Worm (Caenorhabditis elegans) whole organism, late embryonic: ENCODE results near the gene cpsf-4.

Experiments
- F13H6.1 ChIP-seq: sonication (generic microtip); optimal IDR thresholded peaks from 2 replicates; lab custom pipeline; 2016; ENCODE audit warnings: missing genetic modification characterization, missing compliant biosample characterization
- T23F11.4 ChIP-seq: fragments of 200-800 bp; sonication (Bioruptor generic); optimal IDR thresholded peaks from 2 replicates; lab custom pipeline; 2018; ENCODE audit warnings: mild to moderate bottlenecking, missing genetic modification characterization, missing compliant biosample characterization
- ahr-1 ChIP-seq: sonication (generic microtip); optimal IDR thresholded peaks from 2 replicates; lab custom pipeline; 2016; ENCODE audit warnings: missing genetic modification characterization, missing compliant biosample characterization
- ama-1 ChIP-seq: fragments of 150-350 bp; optimal IDR thresholded peaks from 2 replicates; lab custom pipeline; 2014
- ceh-18 ChIP-seq: sonication (generic microtip); optimal IDR thresholded peaks from 2 replicates; lab custom pipeline; 2016; ENCODE audit warnings: missing genetic modification characterization, missing compliant biosample characterization
- ceh-19 ChIP-seq: fragments of 200-800 bp; sonication (Bioruptor generic); optimal IDR thresholded peaks from 2 replicates; lab custom pipeline; 2018; ENCODE audit warnings: mild to moderate bottlenecking, missing genetic modification characterization, missing compliant biosample characterization
- ceh-24 ChIP-seq: sonication (generic microtip); optimal IDR thresholded peaks from 2 replicates; lab custom pipeline; 2016; ENCODE audit warnings: mild to moderate bottlenecking, missing genetic modification characterization, missing compliant biosample characterization
- ceh-30 ChIP-seq: fragments of 150-350 bp; optimal IDR thresholded peaks from 2 replicates; lab custom pipeline; 2014; ENCODE audit warnings: missing biosample characterization, missing genetic modification characterization
- ceh-31 ChIP-seq: sonication (generic microtip); optimal IDR thresholded peaks from 2 replicates; lab custom pipeline; 2016; ENCODE audit warnings: missing genetic modification characterization, missing compliant biosample characterization
- ceh-45 ChIP-seq: fragments of 200-800 bp; sonication (Bioruptor generic); IDR thresholded peaks from 2 replicates; pipeline ENCODE4 v1.3.6; 2022; ENCODE audit warnings: missing genetic modification reagents, missing genetic modification characterization, missing compliant biosample characterization
- ceh-48 ChIP-seq: sonication (generic microtip); optimal IDR thresholded peaks from 2 replicates; lab custom pipeline; 2016; ENCODE audit warnings: missing genetic modification characterization, inconsistent platforms, missing compliant biosample characterization
- ceh-6 ChIP-seq: fragments of 200-800 bp; sonication (Bioruptor generic); optimal IDR thresholded peaks from 2 replicates; lab custom pipeline; 2018; ENCODE audit warnings: mild to moderate bottlenecking, missing genetic modification characterization, missing compliant biosample characterization
- ceh-9 ChIP-seq: sonication (generic microtip); optimal IDR thresholded peaks from 2 replicates; lab custom pipeline; 2016; ENCODE audit warnings: mild to moderate bottlenecking, missing genetic modification characterization, inconsistent platforms, missing compliant biosample characterization
- che-1 ChIP-seq: sonication (generic microtip); optimal IDR thresholded peaks from 2 replicates; lab custom pipeline; 2016; ENCODE audit warnings: mild to moderate bottlenecking, missing genetic modification characterization, missing compliant biosample characterization
- dmd-4 ChIP-seq: sonication (generic microtip); optimal IDR thresholded peaks from 2 replicates; lab custom pipeline; 2016; ENCODE audit warnings: borderline replicate concordance, missing genetic modification characterization, missing compliant biosample characterization
- elt-2 ChIP-seq: sonication (generic microtip); optimal IDR thresholded peaks from 2 replicates; lab custom pipeline; 2016; ENCODE audit warnings: missing genetic modification reagents, missing genetic modification characterization, missing compliant biosample characterization
- elt-4 ChIP-seq: sonication (generic microtip); optimal IDR thresholded peaks from 2 replicates; lab custom pipeline; 2016; ENCODE audit warnings: missing genetic modification characterization, missing compliant biosample characterization
- ets-4 ChIP-seq: sonication (generic microtip); optimal IDR thresholded peaks from 2 replicates; lab custom pipeline; 2016; ENCODE audit warnings: missing genetic modification characterization, missing compliant biosample characterization
- fkh-10 ChIP-seq: fragments of 150-350 bp; optimal IDR thresholded peaks from 2 replicates; lab custom pipeline; 2014; ENCODE audit warnings: missing biosample characterization, missing genetic modification reagents, missing genetic modification characterization
- fkh-6 ChIP-seq: sonication (generic microtip); optimal IDR thresholded peaks from 2 replicates; lab custom pipeline; 2016; ENCODE audit warnings: missing genetic modification characterization, missing compliant biosample characterization
- hlh-13 ChIP-seq: fragments of 200-800 bp; sonication (Bioruptor generic); optimal IDR thresholded peaks from 2 replicates; lab custom pipeline; 2018; ENCODE audit warnings: mild to moderate bottlenecking, missing genetic modification characterization, missing compliant biosample characterization
- hlh-15 ChIP-seq: sonication (generic microtip); optimal IDR thresholded peaks from 2 replicates; lab custom pipeline; 2016; ENCODE audit warnings: missing genetic modification characterization, missing compliant biosample characterization
- hlh-30 ChIP-seq: sonication (generic microtip); optimal IDR thresholded peaks from 2 replicates; lab custom pipeline; 2017; ENCODE audit warnings: antibody characterized with exemption, missing genetic modification characterization, missing compliant biosample characterization; ENCODE audit not compliant: insufficient read depth
- hlh-6 ChIP-seq: sonication (generic microtip); optimal IDR thresholded peaks from 2 replicates; lab custom pipeline; 2016; ENCODE audit warnings: missing genotype, missing genetic modification characterization, missing compliant biosample characterization
- hlh-8 ChIP-seq: sonication (generic microtip); optimal IDR thresholded peaks from 2 replicates; lab custom pipeline; 2016; ENCODE audit warnings: missing genotype, missing genetic modification characterization, missing compliant biosample characterization
- lin-11 ChIP-seq: fragments of 200-800 bp; sonication (Bioruptor generic); optimal IDR thresholded peaks from 2 replicates; lab custom pipeline; 2018; ENCODE audit warnings: mild to moderate bottlenecking, missing genetic modification characterization, missing compliant biosample characterization
- madf-2 ChIP-seq: sonication (generic microtip); optimal IDR thresholded peaks from 2 replicates; lab custom pipeline; 2017; ENCODE audit warnings: missing genetic modification characterization, missing compliant biosample characterization
- mec-3 ChIP-seq: sonication (generic microtip); optimal IDR thresholded peaks from 2 replicates; lab custom pipeline; 2016; ENCODE audit warnings: borderline replicate concordance, missing genetic modification characterization, missing compliant biosample characterization
- nfya-1 ChIP-seq: sonication (generic microtip); optimal IDR thresholded peaks from 2 replicates; lab custom pipeline; 2017; ENCODE audit warnings: missing genetic modification characterization, mild to moderate bottlenecking, missing compliant biosample characterization, antibody characterized with exemption, moderate library complexity
- nhr-11 ChIP-seq: fragments of 150-350 bp; optimal IDR thresholded peaks from 2 replicates; lab custom pipeline; 2014; ENCODE audit warnings: missing biosample characterization, missing genetic modification characterization
- npax-4 ChIP-seq: sonication (generic microtip); optimal IDR thresholded peaks from 2 replicates; lab custom pipeline; 2016; ENCODE audit warnings: missing genetic modification characterization, missing compliant biosample characterization
- odd-2 ChIP-seq: sonication (generic microtip); optimal IDR thresholded peaks from 2 replicates; lab custom pipeline; 2017; ENCODE audit warnings: antibody characterized with exemption, mild to moderate bottlenecking, missing genetic modification characterization, missing compliant biosample characterization
- pat-9 ChIP-seq: fragments of 200-800 bp; sonication (Bioruptor generic); optimal IDR thresholded peaks from 2 replicates; lab custom pipeline; 2018; ENCODE audit warnings: mild to moderate bottlenecking, missing genetic modification characterization, moderate library complexity, missing compliant biosample characterization
- pax-1 ChIP-seq: fragments of 150-350 bp; optimal IDR thresholded peaks from 2 replicates; lab custom pipeline; 2014; ENCODE audit warnings: missing biosample characterization, missing genetic modification characterization
- pha-4 ChIP-seq: fragments of 150-350 bp; optimal IDR thresholded peaks from 2 replicates; lab custom pipeline; 2018; ENCODE audit warnings: missing biosample characterization, missing genetic modification reagents, missing genetic modification characterization
- pros-1 ChIP-seq: fragments of 150-350 bp; optimal IDR thresholded peaks from 2 replicates; lab custom pipeline; 2014; ENCODE audit warnings: missing biosample characterization, missing genetic modification reagents, missing genetic modification characterization
- rnt-1 ChIP-seq: sonication (generic microtip); optimal IDR thresholded peaks from 2 replicates; lab custom pipeline; 2016; ENCODE audit warnings: missing genetic modification characterization, missing compliant biosample characterization
- sdc-2 ChIP-seq: sonication (generic microtip); optimal IDR thresholded peaks from 2 replicates; lab custom pipeline; 2016; ENCODE audit warnings: missing genotype, missing genetic modification characterization, missing compliant biosample characterization
- sox-2 ChIP-seq: fragments of 200-800 bp; sonication (Bioruptor generic); IDR thresholded peaks from 2 replicates; pipeline ENCODE4 v1.3.6; 2022; ENCODE audit warnings: missing genetic modification reagents, missing genetic modification characterization, missing compliant biosample characterization
- syd-9 ChIP-seq: sonication (generic microtip); optimal IDR thresholded peaks from 2 replicates; lab custom pipeline; 2016; ENCODE audit warnings: mild to moderate bottlenecking, missing genetic modification characterization, moderate library complexity, missing compliant biosample characterization
- tbx-2 ChIP-seq: sonication (generic microtip); optimal IDR thresholded peaks from 2 replicates; lab custom pipeline; 2016; ENCODE audit warnings: missing genetic modification characterization, missing compliant biosample characterization
- tbx-7 ChIP-seq: sonication (generic microtip); optimal IDR thresholded peaks from 2 replicates; lab custom pipeline; 2016; ENCODE audit warnings: missing genotype, missing genetic modification characterization, missing compliant biosample characterization
- ttx-3 ChIP-seq: sonication (generic microtip); optimal IDR thresholded peaks from 2 replicates; lab custom pipeline; 2016; ENCODE audit warnings: missing genetic modification reagents, missing genetic modification characterization, missing compliant biosample characterization
- unc-3 ChIP-seq, 2 experiments: fragments of 200-800 bp in 1 of 2; sonication (Bioruptor generic) in 1 of 2; sonication (generic microtip) in 1 of 2; conservative IDR thresholded peaks in 1 of 2; optimal IDR thresholded peaks in 1 of 2; 2 replicates each; pipeline versions ENCODE4 v1.3.6 to Lab custom; 2016 to 2022; ENCODE audit warnings: missing compliant biosample characterization in 2 of 2, missing genetic modification characterization in 2 of 2, missing genetic modification reagents in 1 of 2
- unc-42 ChIP-seq: sonication (generic microtip); optimal IDR thresholded peaks from 2 replicates; lab custom pipeline; 2016; ENCODE audit warnings: missing genotype, missing genetic modification characterization, missing compliant biosample characterization
- unc-55 ChIP-seq: sonication (generic microtip); optimal IDR thresholded peaks from 2 replicates; lab custom pipeline; 2017; ENCODE audit warnings: missing biosample characterization, missing genetic modification reagents, missing genetic modification characterization
- unc-86 ChIP-seq: sonication (generic microtip); optimal IDR thresholded peaks from 2 replicates; lab custom pipeline; 2016; ENCODE audit warnings: missing genetic modification characterization, missing compliant biosample characterization
- zip-5 ChIP-seq: sonication (generic microtip); optimal IDR thresholded peaks from 2 replicates; lab custom pipeline; 2016; ENCODE audit warnings: missing genetic modification characterization, missing compliant biosample characterization
- ztf-16 ChIP-seq: sonication (generic microtip); optimal IDR thresholded peaks from 2 replicates; lab custom pipeline; 2017; ENCODE audit warnings: missing genetic modification characterization, missing compliant biosample characterization

The cpsf-4 gene

DNA sequence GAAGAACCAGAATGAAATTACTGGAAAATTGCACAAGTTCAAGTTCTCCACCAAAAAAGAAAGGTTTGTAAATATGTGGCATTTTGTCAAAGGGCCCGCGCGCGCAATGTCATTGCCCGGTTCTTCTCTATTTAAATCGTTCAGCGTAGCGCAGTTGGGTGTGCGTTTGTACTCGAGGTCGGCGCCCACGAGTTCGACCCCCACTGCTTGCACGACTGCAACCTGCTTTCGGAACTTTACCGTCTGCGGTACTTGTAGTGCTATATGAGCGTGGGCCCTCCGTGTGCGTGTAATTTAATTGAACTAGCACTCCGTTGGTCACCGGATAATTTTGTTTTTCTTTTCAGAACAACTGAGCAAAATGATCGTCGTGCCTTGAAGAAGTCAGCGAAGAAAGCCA lies 6.7 kb downstream of the cpsf-4 start (continued):
- TF ChIP-seq ztf-16 (tag; lab: Kevin White, UChicago) = peak; percentile 63
- peak; percentile 55 for TF ChIP-seq madf-2 (tag; lab: Kevin White, UChicago)
- peak; percentile 46 for TF ChIP-seq lin-11 (tag; lab: Kevin White, UChicago)
- TF ChIP-seq tbx-7 (tag; lab: Kevin White, UChicago) = no peak
- peak; percentile 4 for TF ChIP-seq mec-3 (tag; lab: Kevin White, UChicago)
- peak; percentile 22 for TF ChIP-seq ceh-24 (tag; lab: Kevin White, UChicago)
- TF ChIP-seq zip-5 (tag; lab: Kevin White, UChicago) = peak; percentile 71
- TF ChIP-seq odd-2 = no peak
- TF ChIP-seq ceh-19 (GFP tag; lab: Kevin White, UChicago) = peak; percentile 36
- TF ChIP-seq hlh-15 (tag; lab: Kevin White, UChicago) = peak; percentile 38
- no peak for TF ChIP-seq elt-4 (tag; lab: Kevin White, UChicago)
- peak; percentile 69 for TF ChIP-seq elt-2
- TF ChIP-seq syd-9 = peak; percentile 30
- no peak for TF ChIP-seq unc-86 (tag; lab: Kevin White, UChicago)
- peak; percentile 54 for TF ChIP-seq ceh-6 (GFP tag; lab: Kevin White, UChicago)
- TF ChIP-seq pros-1 (tag; lab: Kevin White, UChicago) = no peak
- TF ChIP-seq ceh-30 = no peak
- peak; percentile 61 for TF ChIP-seq tbx-2 (tag; lab: Kevin White, UChicago)
- TF ChIP-seq unc-42 (tag; lab: Kevin White, UChicago) = no peak
- TF ChIP-seq ceh-45 (GFP tag; lab: Robert Waterston, UW) = no peak
- TF ChIP-seq ceh-18 (tag; lab: Kevin White, UChicago) = peak; percentile 19
- TF ChIP-seq pha-4 (tag; lab: Kevin White, UChicago) = no peak
- peak; percentile 49 for TF ChIP-seq che-1 (tag; lab: Kevin White, UChicago)
- TF ChIP-seq hlh-6 (tag; lab: Kevin White, UChicago) = peak; percentile 67
- TF ChIP-seq dmd-4 (tag; lab: Kevin White, UChicago) = peak; percentile 15
- TF ChIP-seq fkh-10 = no peak
- no peak for TF ChIP-seq ama-1
- peak; percentile 36 for TF ChIP-seq ceh-48 (tag; lab: Kevin White, UChicago)
- peak; percentile 32 for TF ChIP-seq npax-4
- no peak for TF ChIP-seq pax-1
- peak; percentile 45 for TF ChIP-seq nfya-1 (tag; lab: Kevin White, UChicago)
- TF ChIP-seq ttx-3 (tag; lab: Kevin White, UChicago) = no peak
- TF ChIP-seq hlh-30 = peak; percentile 68
- peak; percentile 25; the same call in 1 of the 2 replicates for TF ChIP-seq sox-2
- TF ChIP-seq F13H6.1 = no peak
- no peak for TF ChIP-seq unc-3 (GFP tag; conservative IDR thresholded peaks at IDR 0.05; lab: Robert Waterston, UW)
- TF ChIP-seq unc-3 (tag; optimal IDR thresholded peaks at IDR 0.05; lab: Kevin White, UChicago) = peak; percentile 4
- peak; percentile 62 for TF ChIP-seq hlh-13
- peak; percentile 62 for TF ChIP-seq fkh-6 (tag; lab: Kevin White, UChicago)
- TF ChIP-seq ahr-1 (tag; lab: Kevin White, UChicago) = no peak
- TF ChIP-seq, all 69 proteins: peak for 41

DNA sequence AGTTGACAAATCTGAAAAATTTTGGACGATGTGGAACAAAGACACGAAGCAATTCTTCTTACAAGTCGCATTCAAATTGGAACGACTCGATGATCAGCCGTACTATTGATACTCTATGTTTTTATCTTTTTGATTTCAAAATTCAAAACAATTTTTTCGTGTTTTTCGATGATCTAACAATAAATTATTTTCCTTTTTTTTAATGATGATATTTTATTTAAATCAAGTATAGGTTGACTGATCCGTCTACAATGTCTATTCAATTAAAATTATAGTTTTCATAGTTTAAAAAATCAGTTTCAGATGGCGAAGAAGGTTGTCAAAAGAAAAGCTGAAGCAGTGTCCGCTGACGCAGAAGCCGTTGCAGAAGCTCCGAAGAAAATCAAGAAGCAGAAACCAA lies 8.1 kb downstream of the cpsf-4 start, which contains the start of gene rbm-34:
Gene rbm-34, plus strand, starts transcription at position 301 of the 400 bp plus-strand sequence.
- TF ChIP-seq ceh-9 (tag; lab: Kevin White, UChicago) = no peak
- TF ChIP-seq ahr-1 (tag; lab: Kevin White, UChicago) = no peak
- no peak for TF ChIP-seq T23F11.4 (GFP tag; lab: Kevin White, UChicago)
- no peak for TF ChIP-seq nhr-11 (tag; lab: Kevin White, UChicago)
- no peak for TF ChIP-seq hlh-8
- TF ChIP-seq pat-9 (tag; lab: Kevin White, UChicago) = no peak
- no peak for TF ChIP-seq ets-4 (tag; lab: Kevin White, UChicago)
- no peak for TF ChIP-seq mec-3 (tag; lab: Kevin White, UChicago)
- TF ChIP-seq ztf-16 (tag; lab: Kevin White, UChicago) = no peak
- no peak for TF ChIP-seq rnt-1 (tag; lab: Kevin White, UChicago)
- no peak for TF ChIP-seq zip-5 (tag; lab: Kevin White, UChicago)
- TF ChIP-seq ceh-31 (tag; lab: Kevin White, UChicago) = no peak
- no peak for TF ChIP-seq sdc-2 (tag; lab: Kevin White, UChicago)
- TF ChIP-seq sox-2 = no peak
- TF ChIP-seq unc-55 (GFP tag; lab: Kevin White, UChicago) = no peak
